Worm (Caenorhabditis elegans): ENCODE results near the gene F55F10.1.

Gene F55F10.1

ce11 chrIV:4346512-4346911, 14.1 kb upstream of the F55F10.1 start, which contains the start of gene oac-52 (continued):
- TF ChIP-seq sdz-12 (GFP tag; optimal IDR thresholded peaks at IDR 0.05) = no peak
- TF ChIP-seq vab-7 (GFP tag; IDR thresholded peaks at IDR 0.05) = no peak
- no peak for TF ChIP-seq mes-2 (tag; optimal IDR thresholded peaks at IDR 0.05; ENCODE audit: poor library complexity, severe bottlenecking)
- TF ChIP-seq pha-4 (GFP tag; IDR thresholded peaks at IDR 0.05) = no peak
- no peak for TF ChIP-seq pha-4 (tag; optimal IDR thresholded peaks at IDR 0.05)
- no peak for TF ChIP-seq D1046.2 (GFP tag; IDR thresholded peaks at IDR 0.05)

- TF ChIP-seq tag-97 (GFP tag; IDR thresholded peaks at IDR 0.05) = no peak
- no peak for TF ChIP-seq spr-1 (tag; optimal IDR thresholded peaks at IDR 0.05)
- 0 out of 2 replicates have a peak, but pooled peaks have one; percentile 22 for TF ChIP-seq php-3 (GFP tag; IDR thresholded peaks at IDR 0.05)
- TF ChIP-seq nhr-42 (GFP tag; IDR thresholded peaks at IDR 0.05) = no peak
- peak; percentile 95 for TF ChIP-seq lin-38 (GFP tag; IDR thresholded peaks at IDR 0.05)
- TF ChIP-seq F10B5.3 (tag; optimal IDR thresholded peaks at IDR 0.05) = no peak
- TF ChIP-seq lin-15B (tag; optimal IDR thresholded peaks at IDR 0.05) = no peak
- 0 out of 2 replicates have a peak, but pooled peaks have one; percentile 24 for TF ChIP-seq mdt-29 (GFP tag; IDR thresholded peaks at IDR 0.05)
- TF ChIP-seq nhr-102 (tag; optimal IDR thresholded peaks at IDR 0.05) = no peak
- no peak for TF ChIP-seq unc-39 (tag; optimal IDR thresholded peaks at IDR 0.05)
- TF ChIP-seq tra-1 (GFP tag; IDR thresholded peaks at IDR 0.05) = no peak
- TF ChIP-seq lir-3 (tag; optimal IDR thresholded peaks at IDR 0.05) = no peak
- TF ChIP-seq daf-8 (GFP tag; IDR thresholded peaks at IDR 0.05) = no peak
- no peak for TF ChIP-seq mxl-3 (GFP tag; optimal IDR thresholded peaks at IDR 0.05)
- TF ChIP-seq nhr-48 (tag; optimal IDR thresholded peaks at IDR 0.05) = no peak
- TF ChIP-seq ceh-32 (tag; optimal IDR thresholded peaks at IDR 0.05; ENCODE audit: poor library complexity) = no peak
- no peak for TF ChIP-seq set-16 (GFP tag; IDR thresholded peaks at IDR 0.05)
- no peak for TF ChIP-seq nhr-28 (tag; optimal IDR thresholded peaks at IDR 0.05)
- no peak for TF ChIP-seq gei-8 (GFP tag; optimal IDR thresholded peaks at IDR 0.05)
- TF ChIP-seq F49E8.2 (tag; optimal IDR thresholded peaks at IDR 0.05; ENCODE audit: borderline replicate concordance) = peak; percentile 68
- TF ChIP-seq sdz-12 (GFP tag; optimal IDR thresholded peaks at IDR 0.05) = no peak
- peak; percentile 90 for TF ChIP-seq snpc-1.2 (GFP tag; IDR thresholded peaks at IDR 0.05)
- TF ChIP-seq nhr-6 (tag; optimal IDR thresholded peaks at IDR 0.05) = no peak
- 0 out of 2 replicates have a peak, but pooled peaks have one; percentile 10 for TF ChIP-seq pha-4 (GFP tag; IDR thresholded peaks at IDR 0.05)
- TF ChIP-seq pha-4 (tag; optimal IDR thresholded peaks at IDR 0.05) = no peak
- no peak for TF ChIP-seq lin-29 (GFP tag; IDR thresholded peaks at IDR 0.05)
- no peak for TF ChIP-seq spr-3 (GFP tag; optimal IDR thresholded peaks at IDR 0.05)
- no peak for TF ChIP-seq ztf-7 (tag; optimal IDR thresholded peaks at IDR 0.05)
- no peak for TF ChIP-seq ceh-82 (tag; optimal IDR thresholded peaks at IDR 0.05)
- 0 out of 2 replicates have a peak, but pooled peaks have one; percentile 25 for TF ChIP-seq ceh-44 (GFP tag; IDR thresholded peaks at IDR 0.05)
- TF ChIP-seq aly-2 (tag; optimal IDR thresholded peaks at IDR 0.05) = no peak
- TF ChIP-seq snpc-4 (tag; optimal IDR thresholded peaks at IDR 0.05) = peak; percentile 61
- no peak for TF ChIP-seq ctbp-1 (GFP tag; IDR thresholded peaks at IDR 0.05)
- TF ChIP-seq ceh-62 (tag; optimal IDR thresholded peaks at IDR 0.05) = no peak
- TF ChIP-seq rbr-2 (tag; optimal IDR thresholded peaks at IDR 0.05) = no peak
- peak; percentile 21; the same call in 1 of the 2 replicates for TF ChIP-seq lin-1 (GFP tag; IDR thresholded peaks at IDR 0.05)
- TF ChIP-seq lin-13 (GFP tag; optimal IDR thresholded peaks at IDR 0.05) = no peak
- TF ChIP-seq madf-9 (GFP tag; conservative IDR thresholded peaks at IDR 0.05) = no peak
- TF ChIP-seq hlh-30 (tag; optimal IDR thresholded peaks at IDR 0.05; ENCODE audit: insufficient read depth) = no peak
- TF ChIP-seq zag-1 (tag; optimal IDR thresholded peaks at IDR 0.05) = no peak
- TF ChIP-seq zip-2 (tag; optimal IDR thresholded peaks at IDR 0.05) = no peak
- TF ChIP-seq lim-7 (GFP tag; IDR thresholded peaks at IDR 0.05) = no peak; the same call in 1 of the 2 replicates
- no peak for TF ChIP-seq egl-43 (GFP tag; IDR thresholded peaks at IDR 0.05)
- no peak for TF ChIP-seq mdl-1 (tag; optimal IDR thresholded peaks at IDR 0.05)
- no peak for TF ChIP-seq D1046.2 (GFP tag; IDR thresholded peaks at IDR 0.05)
- no peak for TF ChIP-seq skn-1 (tag; optimal IDR thresholded peaks at IDR 0.05)
- no peak for TF ChIP-seq daf-12 (tag; optimal IDR thresholded peaks at IDR 0.05)
- TF ChIP-seq aha-1 (tag) = no peak
These were observed 13.0 kb upstream of the F55F10.1 start for ce11 chrIV:4347578-4348003.

All from whole organism, L4 larva.